Fruit fly (Drosophila melanogaster): ENCODE measurements around the gene moon.
A peak's percentile ranks its signal among the peaks of the same experiment; 100 is the strongest.

- no peak for TF ChIP-seq Hr78 (GFP tag; optimal IDR thresholded peaks at IDR 0.05)
- no peak for TF ChIP-seq Abd-B (GFP tag; optimal IDR thresholded peaks at IDR 0.05)
- no peak for TF ChIP-seq fru (GFP tag; optimal IDR thresholded peaks at IDR 0.05)
- TF ChIP-seq Vsx2 (GFP tag; optimal IDR thresholded peaks at IDR 0.05; ENCODE audit: partially characterized antibody), result no peak
- no peak for TF ChIP-seq lola (GFP tag; optimal IDR thresholded peaks at IDR 0.05)
- TF ChIP-seq jim (GFP tag; optimal IDR thresholded peaks at IDR 0.05), result no peak
- TF ChIP-seq psq (GFP tag; optimal IDR thresholded peaks at IDR 0.05), result no peak
- no peak for TF ChIP-seq Dfd (GFP tag; optimal IDR thresholded peaks at IDR 0.05)
- TF ChIP-seq CG32264 (GFP tag; optimal IDR thresholded peaks at IDR 0.05), result no peak
- TF ChIP-seq Dif (GFP tag; optimal IDR thresholded peaks at IDR 0.05; ENCODE audit: partially characterized antibody), result no peak
- no peak for TF ChIP-seq Rel (GFP tag; optimal IDR thresholded peaks at IDR 0.05)
- peak; percentile 36 for TF ChIP-seq Rel (tag; optimal IDR thresholded peaks at IDR 0.05)
- no peak for TF ChIP-seq CrebA (GFP tag; optimal IDR thresholded peaks at IDR 0.05; ENCODE audit: borderline replicate concordance)
- TF ChIP-seq woc (GFP tag; optimal IDR thresholded peaks at IDR 0.05), result peak; percentile 49
These were observed 43.6 kb downstream of the moon start, which contains the start of gene Usp7 for dm6 chrX:12028825-12029514.
